Worm (Caenorhabditis elegans): ENCODE measurements around the gene srt-14.

The srt-14 gene

DNA sequence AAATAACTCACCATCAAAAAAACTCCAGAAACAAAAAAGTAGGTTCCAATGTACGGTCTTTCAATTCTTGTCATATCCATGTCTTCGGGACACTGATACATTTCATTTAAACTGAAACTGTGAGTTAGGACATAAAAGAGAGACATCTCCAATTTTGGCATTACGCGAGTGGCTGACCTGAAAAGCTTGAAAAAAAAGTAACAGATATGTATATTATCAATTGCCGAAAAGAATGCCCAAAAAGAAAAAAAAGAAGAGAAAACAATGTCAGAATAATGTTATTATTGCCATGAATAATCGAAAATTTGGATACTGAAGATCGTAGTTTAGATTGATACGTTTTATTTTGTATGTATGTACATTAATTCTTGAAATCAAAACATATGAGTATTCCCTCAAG is at the start of gene srt-14:
srt-14 (minus strand) TSS at position 101 of the 400 bp plus-strand sequence.
- TF ChIP-seq let-607 (tag; optimal IDR thresholded peaks at IDR 0.05), result no peak
- no peak for TF ChIP-seq bed-2 (GFP tag; IDR thresholded peaks at IDR 0.05)
- no peak for TF ChIP-seq hlh-26 (GFP tag; conservative IDR thresholded peaks at IDR 0.05)
- no peak for TF ChIP-seq snpc-4 (GFP tag; optimal IDR thresholded peaks at IDR 0.05)
- no peak for TF ChIP-seq snpc-4 (tag; optimal IDR thresholded peaks at IDR 0.05)
- TF ChIP-seq nfya-1 (tag; optimal IDR thresholded peaks at IDR 0.05; ENCODE audit: borderline replicate concordance, insufficient read depth), result no peak
- TF ChIP-seq attf-6 (GFP tag; IDR thresholded peaks at IDR 0.05), result no peak
- TF ChIP-seq F52B5.7 (tag; optimal IDR thresholded peaks at IDR 0.05), result no peak
- TF ChIP-seq Y67H2A.10 (GFP tag; conservative IDR thresholded peaks at IDR 0.05), result no peak
- no peak for TF ChIP-seq ccch-3 (GFP tag; optimal IDR thresholded peaks at IDR 0.05)
- TF ChIP-seq lin-54 (GFP tag; optimal IDR thresholded peaks at IDR 0.05), result no peak
- TF ChIP-seq bed-1 (GFP tag; IDR thresholded peaks at IDR 0.05), result no peak
- no peak for TF ChIP-seq attf-5 (GFP tag; optimal IDR thresholded peaks at IDR 0.05)
- no peak for TF ChIP-seq ama-1 (optimal IDR thresholded peaks at IDR 0.05)
- no peak for TF ChIP-seq ama-1 (GFP tag; optimal IDR thresholded peaks at IDR 0.05)
- TF ChIP-seq efl-1 (GFP tag; optimal IDR thresholded peaks at IDR 0.05), result no peak
- no peak for TF ChIP-seq snpc-3.4 (tag; optimal IDR thresholded peaks at IDR 0.05)
- TF ChIP-seq him-1 (tag; optimal IDR thresholded peaks at IDR 0.05), result no peak
- no peak for TF ChIP-seq hlh-12 (tag; optimal IDR thresholded peaks at IDR 0.05)
- no peak for TF ChIP-seq somi-1 (GFP tag; optimal IDR thresholded peaks at IDR 0.05)

- no peak for TF ChIP-seq lin-54 (GFP tag; optimal IDR thresholded peaks at IDR 0.05)
- no peak for TF ChIP-seq mes-4 (tag; optimal IDR thresholded peaks at IDR 0.05)
- TF ChIP-seq cebp-1 (GFP tag; IDR thresholded peaks at IDR 0.05), result no peak
- TF ChIP-seq cebp-1 (tag; optimal IDR thresholded peaks at IDR 0.05), result no peak
- no peak for TF ChIP-seq rpc-1 (optimal IDR thresholded peaks at IDR 0.05)
- no peak for TF ChIP-seq rpc-1 (tag; optimal IDR thresholded peaks at IDR 0.05)
- no peak for TF ChIP-seq snpc-1.3 (tag; optimal IDR thresholded peaks at IDR 0.05; ENCODE audit: insufficient read depth)
- no peak for TF ChIP-seq attf-3 (GFP tag; conservative IDR thresholded peaks at IDR 0.05)
These were observed 47.9 kb upstream of the srt-14 start for ce11 chrV:4304240-4304639.

ce11 chrV:4303793-4304192 is 47.4 kb upstream of the srt-14 start:
- TF ChIP-seq hmg-1.2 (GFP tag; IDR thresholded peaks at IDR 0.05), result no peak
- TF ChIP-seq F37B4.10 (GFP tag; IDR thresholded peaks at IDR 0.05), result no peak
- no peak for TF ChIP-seq Y79H2A.3 (GFP tag; conservative IDR thresholded peaks at IDR 0.05)
- TF ChIP-seq unc-62 (GFP tag; optimal IDR thresholded peaks at IDR 0.05), result no peak
- TF ChIP-seq F55B11.4 (tag; optimal IDR thresholded peaks at IDR 0.05; ENCODE audit: borderline replicate concordance, insufficient read depth), result no peak
- no peak for TF ChIP-seq ama-1 (optimal IDR thresholded peaks at IDR 0.05)
- no peak for TF ChIP-seq ama-1 (GFP tag; optimal IDR thresholded peaks at IDR 0.05)
- no peak for TF ChIP-seq B0336.3 (GFP tag; IDR thresholded peaks at IDR 0.05)
- no peak for TF ChIP-seq attf-5 (GFP tag; optimal IDR thresholded peaks at IDR 0.05)
- no peak for TF ChIP-seq F10E7.11 (tag; optimal IDR thresholded peaks at IDR 0.05)
- no peak for TF ChIP-seq sea-2 (GFP tag; IDR thresholded peaks at IDR 0.05)
- no peak for TF ChIP-seq C17E4.6 (GFP tag; IDR thresholded peaks at IDR 0.05)
- no peak for TF ChIP-seq him-1 (tag; optimal IDR thresholded peaks at IDR 0.05)
- no peak for TF ChIP-seq Y95B8A.8 (GFP tag; IDR thresholded peaks at IDR 0.05)
- no peak for TF ChIP-seq snpc-1.1 (tag; optimal IDR thresholded peaks at IDR 0.05; ENCODE audit: insufficient read depth)
- TF ChIP-seq ceh-40 (GFP tag; IDR thresholded peaks at IDR 0.05), result no peak
- TF ChIP-seq let-607 (tag; optimal IDR thresholded peaks at IDR 0.05), result no peak
- no peak for TF ChIP-seq dpff-1 (tag; optimal IDR thresholded peaks at IDR 0.05)
- no peak for TF ChIP-seq ccch-3 (GFP tag; optimal IDR thresholded peaks at IDR 0.05)
- TF ChIP-seq cebp-1 (GFP tag; IDR thresholded peaks at IDR 0.05), result no peak
- TF ChIP-seq cebp-1 (tag; optimal IDR thresholded peaks at IDR 0.05), result no peak
- TF ChIP-seq fkh-3 (tag; optimal IDR thresholded peaks at IDR 0.05), result no peak
